Worm (Caenorhabditis elegans) whole organism, mixed stage, embryonic: Measurements from ENCODE around the gene ZK697.8.

ENCODE experiments used
- bed-3 ChIP-seq: fragments of 200-800 bp; sonication (Bioruptor generic); optimal IDR thresholded peaks from 3 replicates; lab custom pipeline; 2018; ENCODE audit warnings: mild to moderate bottlenecking, missing genetic modification characterization, moderate library complexity, missing compliant biosample characterization
- blmp-1 ChIP-seq: fragments of 150-350 bp; optimal IDR thresholded peaks from 2 replicates; lab custom pipeline; 2014; ENCODE audit warnings: missing biosample characterization, missing genetic modification characterization
- ceh-83 ChIP-seq: fragments of 200-800 bp; sonication (Bioruptor generic); optimal IDR thresholded peaks from 2 replicates; lab custom pipeline; 2018; ENCODE audit warnings: mild to moderate bottlenecking, missing genetic modification characterization, missing compliant biosample characterization
- ces-1 ChIP-seq: fragments of 150-350 bp; optimal IDR thresholded peaks from 2 replicates; lab custom pipeline; 2014; ENCODE audit warnings: missing biosample characterization, missing genetic modification reagents, missing genetic modification characterization
- elt-3 ChIP-seq: fragments of 150-350 bp; optimal IDR thresholded peaks from 2 replicates; lab custom pipeline; 2014; ENCODE audit warnings: missing biosample characterization, missing genetic modification characterization
- lsy-2 ChIP-seq: fragments of 150-350 bp; optimal IDR thresholded peaks from 2 replicates; lab custom pipeline; 2014; ENCODE audit warnings: missing biosample characterization, missing genetic modification characterization
- mep-1 ChIP-seq: fragments of 150-350 bp; optimal IDR thresholded peaks from 2 replicates; lab custom pipeline; 2017; ENCODE audit warnings: missing biosample characterization, missing genetic modification reagents, missing genetic modification characterization, inconsistent platforms
- nhr-2 ChIP-seq: fragments of 150-350 bp; optimal IDR thresholded peaks from 2 replicates; lab custom pipeline; 2014; ENCODE audit warnings: missing biosample characterization, missing genetic modification characterization
- nhr-237 ChIP-seq: fragments of 150-350 bp; optimal IDR thresholded peaks from 2 replicates; lab custom pipeline; 2014; ENCODE audit warnings: missing biosample characterization, missing genetic modification characterization
- nhr-28 ChIP-seq: fragments of 150-350 bp; optimal IDR thresholded peaks from 2 replicates; lab custom pipeline; 2014; ENCODE audit warnings: missing biosample characterization, missing genetic modification characterization
- pha-4 ChIP-seq: fragments of 150-350 bp; optimal IDR thresholded peaks from 2 replicates; lab custom pipeline; 2018; ENCODE audit warnings: missing biosample characterization, missing genetic modification reagents, missing genetic modification characterization
- snpc-4 ChIP-seq: fragments of 150-350 bp; optimal IDR thresholded peaks from 2 replicates; lab custom pipeline; 2014; ENCODE audit warnings: missing biosample characterization, missing genetic modification characterization
- unc-62 ChIP-seq: fragments of 150-350 bp; optimal IDR thresholded peaks from 2 replicates; lab custom pipeline; 2014; ENCODE audit warnings: missing biosample characterization, missing genetic modification reagents, missing genetic modification characterization

- TF ChIP-seq unc-62, result no peak
- TF ChIP-seq nhr-2 (tag; lab: Kevin White, UChicago), result no peak
- no peak for TF ChIP-seq nhr-28
- no peak for TF ChIP-seq ceh-83
- TF ChIP-seq blmp-1 (tag; lab: Kevin White, UChicago), result no peak
- no peak for TF ChIP-seq mep-1 (tag; lab: Kevin White, UChicago)
- no peak for TF ChIP-seq elt-3
- no peak for TF ChIP-seq nhr-237
- TF ChIP-seq pha-4 (tag; lab: Kevin White, UChicago), result no peak
- no peak for TF ChIP-seq snpc-4 (tag; lab: Kevin White, UChicago)
- TF ChIP-seq lsy-2, result no peak
- TF ChIP-seq ces-1, result no peak
- no peak for TF ChIP-seq bed-3 (GFP tag; lab: Kevin White, UChicago)
These were observed 40.5 kb upstream of the ZK697.8 start for ce11 chrV:1789495-1789894.
